Fruit fly (Drosophila melanogaster) whole organism, wandering third instar larva: ENCODE data around the gene RPA3.
A peak's percentile ranks its signal among the peaks of the same experiment; 100 is the strongest.

Source experiments
- Abd-B ChIP-seq: fragments of >200 bp; optimal IDR thresholded peaks from 2 replicates; lab custom pipeline; 2017; ENCODE audit warnings: missing biosample characterization, missing genetic modification characterization
- CG32264 ChIP-seq: fragments of 200-800 bp; sonication (Bioruptor generic); optimal IDR thresholded peaks from 2 replicates; lab custom pipeline; 2016; ENCODE audit warnings: missing biosample characterization, missing genetic modification characterization
- CG9705 ChIP-seq: fragments of 200-800 bp; sonication (Bioruptor generic); optimal IDR thresholded peaks from 2 replicates; lab custom pipeline; 2018; ENCODE audit warnings: missing biosample characterization, mild to moderate bottlenecking, missing genetic modification characterization
- Dfd ChIP-seq: fragments of >200 bp; optimal IDR thresholded peaks from 2 replicates; lab custom pipeline; 2017; ENCODE audit warnings: missing biosample characterization, missing genetic modification characterization
- Dif ChIP-seq: fragments of 200-275, 200-300 bp; sonication (Bioruptor generic); optimal IDR thresholded peaks from 2 replicates; lab custom pipeline; 2018; ENCODE audit warnings: missing biosample characterization, missing genetic modification characterization; ENCODE audit not compliant: partially characterized antibody
- GATAd ChIP-seq: sonication (Bioruptor generic); optimal IDR thresholded peaks from 2 replicates; lab custom pipeline; 2016; ENCODE audit warnings: missing biosample characterization, missing genetic modification characterization
- HLH106 ChIP-seq: fragments of 200-800 bp; optimal IDR thresholded peaks from 3 replicates; lab custom pipeline; 2019; ENCODE audit warnings: missing biosample characterization, mild to moderate bottlenecking, missing genetic modification characterization, moderate library complexity
- Hnf4 ChIP-seq: fragments of 200-800 bp; sonication (Bioruptor generic); optimal IDR thresholded peaks from 2 replicates; lab custom pipeline; 2016; ENCODE audit warnings: missing biosample characterization, mild to moderate bottlenecking, missing genetic modification characterization
- Hr78 ChIP-seq: fragments of >200 bp; optimal IDR thresholded peaks from 2 replicates; lab custom pipeline; 2017; ENCODE audit warnings: missing biosample characterization, missing genetic modification characterization
- Hr83 ChIP-seq: fragments of 200-300 bp; sonication (Bioruptor generic); optimal IDR thresholded peaks from 2 replicates; lab custom pipeline; 2016; ENCODE audit warnings: missing biosample characterization, mild to moderate bottlenecking, missing genetic modification characterization, moderate library complexity; ENCODE audit not compliant: poor library complexity, severe bottlenecking
- Jra ChIP-seq: sonication (Bioruptor generic); optimal IDR thresholded peaks from 2 replicates; lab custom pipeline; 2016; ENCODE audit warnings: missing biosample characterization, missing genetic modification characterization
- Myc ChIP-seq: fragments of >200 bp; optimal IDR thresholded peaks from 2 replicates; lab custom pipeline; 2017
- N ChIP-seq: fragments of >200 bp; optimal IDR thresholded peaks from 2 replicates; lab custom pipeline; 2018; ENCODE audit warnings: missing biosample characterization, missing external identifiers, missing genetic modification characterization
- OdsH ChIP-seq: fragments of 200-800 bp; sonication (Bioruptor generic); optimal IDR thresholded peaks from 2 replicates; lab custom pipeline; 2016; ENCODE audit warnings: missing biosample characterization, mild to moderate bottlenecking, missing genetic modification characterization
- Rel ChIP-seq, 2 experiments: fragments of 200-800 bp; sonication (Bioruptor generic) in 1 of 2; optimal IDR thresholded peaks; 2 replicates in 1 of 2; 3 replicates in 1 of 2; lab custom pipeline; 2016 to 2019; ENCODE audit warnings: mild to moderate bottlenecking in 2 of 2, missing biosample characterization in 2 of 2, missing genetic modification characterization in 2 of 2, moderate library complexity in 1 of 2
- Sp1 ChIP-seq: fragments of 200-800 bp; sonication (Bioruptor generic); optimal IDR thresholded peaks from 3 replicates; lab custom pipeline; 2019; ENCODE audit warnings: missing biosample characterization, mild to moderate bottlenecking, missing genetic modification characterization, moderate library complexity
- br ChIP-seq: fragments of 200-800 bp; sonication (Bioruptor generic); optimal IDR thresholded peaks from 2 replicates; lab custom pipeline; 2016; ENCODE audit warnings: missing biosample characterization, missing genetic modification characterization
- dmrt93B ChIP-seq: fragments of 200-800 bp; sonication (Bioruptor generic); optimal IDR thresholded peaks from 2 replicates; lab custom pipeline; 2018; ENCODE audit warnings: missing biosample characterization, mild to moderate bottlenecking, missing genetic modification characterization
- dsf ChIP-seq: sonication (Bioruptor generic); optimal IDR thresholded peaks from 2 replicates; lab custom pipeline; 2016; ENCODE audit warnings: missing biosample characterization, missing genetic modification characterization, borderline replicate concordance
- ey ChIP-seq: fragments of 200-800 bp; sonication (Bioruptor generic); optimal IDR thresholded peaks from 2 replicates; lab custom pipeline; 2016; ENCODE audit warnings: missing biosample characterization, missing genetic modification characterization
- foxo ChIP-seq, 2 experiments: fragments of 200-800 bp; sonication (Bioruptor generic); optimal IDR thresholded peaks; 2 replicates in 1 of 2; 3 replicates in 1 of 2; lab custom pipeline; 2016 to 2017; ENCODE audit warnings: missing biosample characterization in 2 of 2, missing genetic modification characterization in 2 of 2
- fru ChIP-seq: fragments of 200-800 bp; sonication (Bioruptor generic); optimal IDR thresholded peaks from 3 replicates; lab custom pipeline; 2016; ENCODE audit warnings: missing biosample characterization, mild to moderate bottlenecking, missing genetic modification characterization
- h ChIP-seq: fragments of 200-800 bp; sonication (Bioruptor generic); optimal IDR thresholded peaks from 3 replicates; lab custom pipeline; 2016; ENCODE audit warnings: missing biosample characterization, mild to moderate bottlenecking, missing genetic modification characterization
- jim ChIP-seq: fragments of 175-275, 200-325 bp; sonication (Bioruptor generic); optimal IDR thresholded peaks from 2 replicates; lab custom pipeline; 2016; ENCODE audit warnings: missing biosample characterization, mild to moderate bottlenecking, missing genetic modification characterization
- lola ChIP-seq: fragments of >200 bp; optimal IDR thresholded peaks from 2 replicates; lab custom pipeline; 2017; ENCODE audit warnings: missing biosample characterization, missing genetic modification characterization
- psq ChIP-seq: fragments of 200-800 bp; sonication (Bioruptor generic); optimal IDR thresholded peaks from 3 replicates; lab custom pipeline; 2017; ENCODE audit warnings: missing biosample characterization, mild to moderate bottlenecking, missing genetic modification characterization, moderate library complexity
- rgr ChIP-seq: fragments of 200-800 bp; sonication (Bioruptor generic); optimal IDR thresholded peaks from 3 replicates; lab custom pipeline; 2016; ENCODE audit warnings: missing biosample characterization, mild to moderate bottlenecking, missing genetic modification characterization
- sv ChIP-seq: fragments of 200-800 bp; sonication (Bioruptor generic); optimal IDR thresholded peaks from 3 replicates; lab custom pipeline; 2016; ENCODE audit warnings: missing biosample characterization, missing genetic modification characterization
- tai ChIP-seq: sonication (Bioruptor generic); optimal IDR thresholded peaks from 2 replicates; lab custom pipeline; 2016; ENCODE audit warnings: missing biosample characterization, missing genetic modification characterization
- usp ChIP-seq: fragments of >200 bp; optimal IDR thresholded peaks from 2 replicates; lab custom pipeline; 2017; ENCODE audit warnings: missing biosample characterization, missing genetic modification characterization
- woc ChIP-seq: sonication (Bioruptor generic); optimal IDR thresholded peaks from 2 replicates; lab custom pipeline; 2016; ENCODE audit warnings: missing biosample characterization, mild to moderate bottlenecking, missing genetic modification characterization

RPA3 gene

DNA sequence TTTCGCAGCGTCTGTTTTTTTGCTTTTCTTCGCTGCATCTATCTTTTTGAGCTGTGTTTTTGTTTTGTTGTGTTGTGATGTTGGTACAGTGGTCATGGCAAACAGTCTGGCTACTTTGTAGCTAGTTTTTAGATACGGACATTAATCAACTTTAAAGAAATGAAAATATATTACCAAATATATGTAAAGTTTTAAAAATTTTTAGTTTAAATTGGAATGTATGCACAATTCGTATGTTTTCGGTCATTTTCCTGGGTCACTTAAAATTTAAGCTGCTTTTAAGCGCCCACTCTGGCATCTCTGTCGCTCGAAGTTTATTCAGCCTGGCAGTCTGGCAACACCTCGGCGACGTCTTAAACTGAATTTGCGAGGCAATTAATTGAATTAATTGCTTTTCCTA lies 39.1 kb downstream of the RPA3 start, which contains the start of gene CG11695:
CG11695 (plus strand) TSS at position 344 of the 400 bp plus-strand sequence.
- TF ChIP-seq Abd-B (GFP tag; lab: Kevin White, UChicago) (no peak), GATAd (GFP tag; lab: Kevin White, UChicago) (no peak), CG32264 (GFP tag; lab: Kevin White, UChicago) (no peak), Dif (GFP tag; lab: Kevin White, UChicago) (no peak), N (no peak), OdsH (GFP tag; lab: Kevin White, UChicago) (peak; percentile 67), foxo (GFP tag; optimal IDR thresholded peaks at IDR 0.05; lab: Kevin White, UChicago) (peak in 1 of 2 experiments; percentile 82), Hnf4 (GFP tag; lab: Kevin White, UChicago) (no peak), CG9705 (GFP tag; lab: Kevin White, UChicago) (peak; percentile 77), Hr78 (GFP tag; lab: Kevin White, UChicago) (no peak), Hr83 (GFP tag; lab: Kevin White, UChicago) (no peak), ey (GFP tag; lab: Kevin White, UChicago) (peak; percentile 63), usp (GFP tag; lab: Kevin White, UChicago) (no peak), Sp1 (GFP tag; lab: Kevin White, UChicago) (peak; percentile 75), fru (GFP tag; lab: Kevin White, UChicago) (peak; percentile 64), Rel (GFP tag; optimal IDR thresholded peaks at IDR 0.05; lab: Kevin White, UChicago) (no peak), Rel (tag; optimal IDR thresholded peaks at IDR 0.05; lab: Kevin White, UChicago) (peak; percentile 48), br (GFP tag; lab: Kevin White, UChicago) (peak; percentile 51), HLH106 (tag; lab: Kevin White, UChicago) (peak; percentile 85), Dfd (GFP tag; lab: Kevin White, UChicago) (no peak), rgr (GFP tag; lab: Kevin White, UChicago) (peak; percentile 77), dsf (GFP tag; lab: Kevin White, UChicago) (no peak), psq (peak; percentile 58), h (GFP tag; lab: Kevin White, UChicago) (peak; percentile 72), jim (no peak), tai (GFP tag; lab: Kevin White, UChicago) (no peak), woc (GFP tag; lab: Kevin White, UChicago) (peak; percentile 85), Myc (lab: Kevin White, UChicago) (peak; percentile 94), sv (GFP tag; lab: Kevin White, UChicago) (peak; percentile 41), dmrt93B (GFP tag; lab: Kevin White, UChicago) (peak; percentile 50), Jra (no peak), lola (GFP tag; lab: Kevin White, UChicago) (no peak)

DNA sequence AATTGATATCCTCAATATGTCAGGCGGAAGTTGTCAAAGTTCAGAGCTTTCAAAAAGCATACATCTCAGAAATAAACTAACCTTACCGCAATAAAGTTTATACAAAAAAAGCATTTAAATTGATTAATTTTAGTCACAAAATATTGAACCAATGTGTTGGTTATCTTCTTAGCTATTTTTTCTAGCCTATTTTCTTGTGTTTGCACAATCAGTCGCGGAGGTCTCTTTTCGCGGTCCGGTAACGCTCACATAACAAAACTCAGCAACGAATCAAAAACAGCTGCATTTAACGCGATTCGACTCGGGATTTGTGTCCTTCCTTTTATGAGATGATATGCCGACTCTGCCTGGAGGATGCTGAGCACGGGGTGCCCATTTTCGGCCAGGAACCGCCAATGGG lies 42.1 kb downstream of the RPA3 start, which contains the start of gene CG11696:
CG11696 (plus strand) TSS at position 203 of the 400 bp plus-strand sequence.
- TF ChIP-seq OdsH (GFP tag; lab: Kevin White, UChicago) (no peak), woc (GFP tag; lab: Kevin White, UChicago) (no peak), Myc (lab: Kevin White, UChicago) (peak; percentile 62)

DNA sequence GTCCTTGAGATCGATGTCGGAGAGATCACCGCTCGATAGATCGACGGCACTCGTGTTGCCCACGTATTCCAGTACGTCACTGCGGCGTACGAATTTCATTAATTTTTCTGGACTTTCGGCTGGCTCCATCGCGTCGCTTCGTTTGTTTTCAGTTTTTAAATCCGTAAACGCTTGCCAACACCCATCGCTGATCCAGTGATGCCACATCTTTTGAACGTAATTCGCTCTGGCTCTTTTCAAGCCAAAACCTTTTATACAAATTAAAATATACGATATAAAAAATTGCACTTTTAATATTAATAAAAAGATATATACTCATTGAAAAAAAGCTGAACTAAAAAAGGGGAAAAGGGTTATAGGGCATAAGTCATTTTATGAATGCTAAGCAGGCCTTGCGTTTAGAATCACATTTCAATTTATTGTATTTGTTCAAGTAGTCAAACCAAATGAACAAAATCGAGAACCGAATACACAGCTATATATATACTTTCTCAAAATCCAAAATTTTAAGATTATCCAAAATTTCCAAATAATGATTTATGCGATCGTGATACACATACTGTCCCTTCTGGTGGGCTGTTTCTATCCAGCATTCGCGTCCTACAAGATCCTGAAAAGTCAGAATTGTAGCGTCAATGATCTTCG lies 43.2 kb downstream of the RPA3 start, which contains the start of the genes Kmn1 and Reepl1:
Kmn1 (minus strand) TSS at position 173 of the 645 bp plus-strand sequence.
Reepl1 (plus strand) TSS at position 438 of the 645 bp plus-strand sequence.
- peak; percentile 58 for TF ChIP-seq Myc (lab: Kevin White, UChicago)
- no peak for TF ChIP-seq psq
- TF ChIP-seq HLH106 (tag; lab: Kevin White, UChicago), result peak; percentile 19
- peak in 1 of 2 experiments; percentile 40 for TF ChIP-seq foxo (GFP tag; optimal IDR thresholded peaks at IDR 0.05; lab: Kevin White, UChicago)
- TF ChIP-seq woc (GFP tag; lab: Kevin White, UChicago), result peak; percentile 21
- peak; percentile 19 for TF ChIP-seq Sp1 (GFP tag; lab: Kevin White, UChicago)
- TF ChIP-seq tai (GFP tag; lab: Kevin White, UChicago), result no peak
- peak; percentile 1 for TF ChIP-seq rgr (GFP tag; lab: Kevin White, UChicago)
- no peak for TF ChIP-seq jim
- TF ChIP-seq, all 38 proteins: peak for 6
